ENCODE assay signal across 8 worm cellular contexts in genomic region chrX:4813115-4813732, ce11.
TF ChIP-seq lines count a peak whose summit lies in the region.

No protein-coding gene starts in this region.

TF ChIP-seq in whole organism, L1 larva, 84 proteins besides CTCF, POLR2A, EP300 and RAD21 (continues in another document):
- TF ChIP-seq C16A3.4 (tag; optimal IDR thresholded peaks at IDR 0.05; lab: Kevin White, UChicago) (no peak), tbx-2 (tag; optimal IDR thresholded peaks at IDR 0.05; lab: Kevin White, UChicago) (peak; percentile 17), snu-23 (GFP tag; optimal IDR thresholded peaks at IDR 0.05; lab: Kevin White, UChicago) (peak; percentile 56), ets-5 (GFP tag; IDR thresholded peaks at IDR 0.05; lab: Robert Waterston, UW) (no peak), efl-1 (optimal IDR thresholded peaks at IDR 0.05; lab: Kevin White, UChicago) (no peak), efl-1 (GFP tag; optimal IDR thresholded peaks at IDR 0.05 in 1 of 2; lab: Kevin White, UChicago) (no peak), ceh-82 (tag; optimal IDR thresholded peaks at IDR 0.05; lab: Kevin White, UChicago) (no peak), ceh-8 (GFP tag; optimal IDR thresholded peaks at IDR 0.05; lab: Kevin White, UChicago) (no peak), blmp-1 (tag; optimal IDR thresholded peaks at IDR 0.05; lab: Kevin White, UChicago) (peak; percentile 58), nhr-11 (tag; optimal IDR thresholded peaks at IDR 0.05; lab: Kevin White, UChicago) (no peak), alr-1 (tag; optimal IDR thresholded peaks at IDR 0.05; lab: Kevin White, UChicago; ENCODE audit: borderline replicate concordance) (no peak), zag-1 (tag; optimal IDR thresholded peaks at IDR 0.05; lab: Kevin White, UChicago) (no peak)

TF ChIP-seq in whole organism, L2 larva, 48 proteins besides CTCF, POLR2A, EP300 and RAD21:
- peak; percentile 4 for TF ChIP-seq crh-2 (tag; optimal IDR thresholded peaks at IDR 0.05; lab: Kevin White, UChicago)
- TF ChIP-seq blmp-1 (tag; optimal IDR thresholded peaks at IDR 0.05; lab: Kevin White, UChicago; ENCODE audit: insufficient read depth) = peak; percentile 53
- TF ChIP-seq nhr-12 (tag; optimal IDR thresholded peaks at IDR 0.05; lab: Kevin White, UChicago) = no peak
- no peak for TF ChIP-seq ZK546.5 (tag; optimal IDR thresholded peaks at IDR 0.05; lab: Kevin White, UChicago)
- TF ChIP-seq Y55F3AM.14 (GFP tag; optimal IDR thresholded peaks at IDR 0.05; lab: Kevin White, UChicago) = peak; percentile 38
- TF ChIP-seq nhr-25 (tag; optimal IDR thresholded peaks at IDR 0.05; lab: Kevin White, UChicago) = peak; percentile 39
- no peak for TF ChIP-seq mab-5 (tag; optimal IDR thresholded peaks at IDR 0.05; lab: Kevin White, UChicago)
- peak; percentile 19 for TF ChIP-seq F13H6.1 (tag; optimal IDR thresholded peaks at IDR 0.05; lab: Kevin White, UChicago)
- peak; percentile 42 for TF ChIP-seq sma-3 (GFP tag; optimal IDR thresholded peaks at IDR 0.05; lab: Kevin White, UChicago)
- TF ChIP-seq unc-62 (GFP tag; optimal IDR thresholded peaks at IDR 0.05; lab: Kevin White, UChicago) = no peak

TF ChIP-seq in whole organism, L3 larva, 47 proteins besides CTCF, POLR2A, EP300 and RAD21:
- no peak for TF ChIP-seq zag-1 (tag; optimal IDR thresholded peaks at IDR 0.05; lab: Kevin White, UChicago)
- TF ChIP-seq nfya-1 (tag; optimal IDR thresholded peaks at IDR 0.05; lab: Kevin White, UChicago; ENCODE audit: insufficient read depth) = peak; percentile 4
- TF ChIP-seq fkh-2 (tag; optimal IDR thresholded peaks at IDR 0.05; lab: Kevin White, UChicago) = no peak
- TF ChIP-seq pqm-1 (tag; optimal IDR thresholded peaks at IDR 0.05; lab: Kevin White, UChicago) = no peak
- TF ChIP-seq daf-12 (tag; optimal IDR thresholded peaks at IDR 0.05; lab: Kevin White, UChicago) = no peak
- no peak for TF ChIP-seq sea-2 (GFP tag; optimal IDR thresholded peaks at IDR 0.05; lab: Kevin White, UChicago)
- peak; percentile 34 for TF ChIP-seq nhr-43 (tag; optimal IDR thresholded peaks at IDR 0.05; lab: Kevin White, UChicago; ENCODE audit: poor library complexity, severe bottlenecking)
- TF ChIP-seq nhr-25 (tag; optimal IDR thresholded peaks at IDR 0.05; lab: Kevin White, UChicago) = peak; percentile 78
- no peak for TF ChIP-seq unc-62 (GFP tag; optimal IDR thresholded peaks at IDR 0.05; lab: Kevin White, UChicago)
TF ChIP-seq in whole organism, L3 larva: peak in this region for 3.

TF ChIP-seq in whole organism, L4 larva, 104 proteins besides CTCF, POLR2A, EP300 and RAD21:
- TF ChIP-seq set-16 (GFP tag; IDR thresholded peaks at IDR 0.05; lab: Robert Waterston, UW) (peak; percentile 63; the same call in 1 of the 2 replicates), F26F4.8 (GFP tag; conservative IDR thresholded peaks at IDR 0.05; lab: Robert Waterston, UW) (no peak), ceh-32 (tag; optimal IDR thresholded peaks at IDR 0.05; lab: Kevin White, UChicago; ENCODE audit: poor library complexity) (no peak), nhr-25 (tag; optimal IDR thresholded peaks at IDR 0.05; lab: Kevin White, UChicago; ENCODE audit: borderline replicate concordance, insufficient read depth) (peak; percentile 12), mep-1 (tag; optimal IDR thresholded peaks at IDR 0.05; lab: Kevin White, UChicago) (peak; percentile 17), unc-39 (tag; optimal IDR thresholded peaks at IDR 0.05; lab: Kevin White, UChicago) (no peak)

TF ChIP-seq in whole organism, early embryonic, 17 proteins besides CTCF, POLR2A, EP300 and RAD21:
- no peak for TF ChIP-seq scrt-1 (GFP tag; IDR thresholded peaks at IDR 0.05; lab: Robert Waterston, UW)
- no peak for TF ChIP-seq hmbx-1 (tag; optimal IDR thresholded peaks at IDR 0.05; lab: Kevin White, UChicago)
- TF ChIP-seq pes-1 (GFP tag; IDR thresholded peaks at IDR 0.05; lab: Robert Waterston, UW) = no peak
- no peak for TF ChIP-seq tbx-37 (GFP tag; conservative IDR thresholded peaks at IDR 0.05; lab: Robert Waterston, UW)
- no peak for TF ChIP-seq ceh-36 (tag; optimal IDR thresholded peaks at IDR 0.05; lab: Kevin White, UChicago)
- peak; percentile 71 for TF ChIP-seq aly-1 (tag; optimal IDR thresholded peaks at IDR 0.05; lab: Kevin White, UChicago)
TF ChIP-seq in whole organism, early embryonic: peak in this region for 1.

TF ChIP-seq in whole organism, late embryonic, 69 proteins besides CTCF, POLR2A, EP300 and RAD21:
- TF ChIP-seq ztf-16 (tag; optimal IDR thresholded peaks at IDR 0.05; lab: Kevin White, UChicago) = peak; percentile 59
- TF ChIP-seq sdc-2 (tag; optimal IDR thresholded peaks at IDR 0.05; lab: Kevin White, UChicago) = peak; percentile 13
- no peak for TF ChIP-seq ceh-31 (tag; optimal IDR thresholded peaks at IDR 0.05; lab: Kevin White, UChicago)
- peak; percentile 17 for TF ChIP-seq Y22D7AL.16 (tag; optimal IDR thresholded peaks at IDR 0.05; lab: Kevin White, UChicago)
- peak; percentile 49 for TF ChIP-seq ref-2 (tag; optimal IDR thresholded peaks at IDR 0.05; lab: Kevin White, UChicago)
- no peak for TF ChIP-seq C38D4.7 (GFP tag; optimal IDR thresholded peaks at IDR 0.05; lab: Kevin White, UChicago)
- TF ChIP-seq ceh-45 (GFP tag; IDR thresholded peaks at IDR 0.05; lab: Robert Waterston, UW) = no peak
- no peak for TF ChIP-seq unc-42 (tag; optimal IDR thresholded peaks at IDR 0.05; lab: Kevin White, UChicago)
TF ChIP-seq in whole organism, late embryonic: peak in this region for 4.

TF ChIP-seq in whole organism, mixed stage, embryonic, 35 proteins besides CTCF, POLR2A, EP300 and RAD21:
- no peak for TF ChIP-seq unc-39 (tag; optimal IDR thresholded peaks at IDR 0.05; lab: Kevin White, UChicago)
- no peak for TF ChIP-seq ceh-83 (GFP tag; optimal IDR thresholded peaks at IDR 0.05; lab: Kevin White, UChicago)
- no peak for TF ChIP-seq ceh-39 (tag; optimal IDR thresholded peaks at IDR 0.05; lab: Kevin White, UChicago)
- no peak for TF ChIP-seq lin-32 (GFP tag; optimal IDR thresholded peaks at IDR 0.05; lab: Kevin White, UChicago)
- no peak for TF ChIP-seq mep-1 (tag; optimal IDR thresholded peaks at IDR 0.05; lab: Kevin White, UChicago)
- TF ChIP-seq mls-2 (tag; optimal IDR thresholded peaks at IDR 0.05; lab: Kevin White, UChicago) = peak; percentile 0
- TF ChIP-seq snpc-4 (tag; optimal IDR thresholded peaks at IDR 0.05; lab: Kevin White, UChicago) = no peak
- no peak for TF ChIP-seq cnd-1 (tag; optimal IDR thresholded peaks at IDR 0.05; lab: Kevin White, UChicago)
- TF ChIP-seq M03D4.4 (tag; optimal IDR thresholded peaks at IDR 0.05; lab: Kevin White, UChicago) = no peak

TF ChIP-seq in whole organism, young adult, 124 proteins besides CTCF, POLR2A, EP300 and RAD21:
- TF ChIP-seq ztf-28 (GFP tag; IDR thresholded peaks at IDR 0.05; lab: Robert Waterston, UW) = 0 out of 2 replicates have a peak, but pooled peaks have one; percentile 34
- peak; percentile 76; the same call in 1 of the 2 replicates for TF ChIP-seq zfh-2 (GFP tag; conservative IDR thresholded peaks at IDR 0.05; lab: Robert Waterston, UW)
- TF ChIP-seq ets-4 (GFP tag; optimal IDR thresholded peaks at IDR 0.05; lab: Kevin White, UChicago) = no peak
